Worm (Caenorhabditis elegans) whole organism, early embryonic: ENCODE results near the gene ZK1248.11.

Experiments
- B0310.2 ChIP-seq: sonication (generic microtip); optimal IDR thresholded peaks from 2 replicates; lab custom pipeline; 2016; ENCODE audit warnings: mild to moderate bottlenecking, missing genetic modification characterization, missing compliant biosample characterization
- F13C5.2 ChIP-seq: sonication (generic microtip); optimal IDR thresholded peaks from 2 replicates; lab custom pipeline; 2017; ENCODE audit warnings: mild to moderate bottlenecking, missing genetic modification characterization, inconsistent platforms, missing compliant biosample characterization
- aly-1 ChIP-seq: sonication (generic microtip); optimal IDR thresholded peaks from 2 replicates; lab custom pipeline; 2016; ENCODE audit warnings: missing genetic modification characterization, missing compliant biosample characterization
- ama-1 ChIP-seq: fragments of 150-350 bp; optimal IDR thresholded peaks from 2 replicates; lab custom pipeline; 2014
- ceh-13 ChIP-seq: fragments of 200-800 bp; sonication (Bioruptor generic); optimal IDR thresholded peaks from 2 replicates; lab custom pipeline; 2018; ENCODE audit warnings: mild to moderate bottlenecking, missing genetic modification characterization, missing compliant biosample characterization
- ceh-36 ChIP-seq: sonication (generic microtip); optimal IDR thresholded peaks from 2 replicates; lab custom pipeline; 2016; ENCODE audit warnings: missing genetic modification characterization, inconsistent platforms, missing compliant biosample characterization
- ets-7 ChIP-seq: sonication (generic microtip); optimal IDR thresholded peaks from 2 replicates; lab custom pipeline; 2016; ENCODE audit warnings: missing genotype, missing genetic modification characterization, missing compliant biosample characterization
- flt-1 ChIP-seq: fragments of 200-800 bp; sonication (Bioruptor generic); IDR thresholded peaks from 2 replicates; pipeline ENCODE4 v1.3.6; 2022; ENCODE audit warnings: missing genetic modification characterization, missing compliant biosample characterization
- hmbx-1 ChIP-seq: sonication (generic microtip); optimal IDR thresholded peaks from 2 replicates; lab custom pipeline; 2016; ENCODE audit warnings: mild to moderate bottlenecking, missing genetic modification characterization, missing compliant biosample characterization
- hmg-4 ChIP-seq: fragments of 200-800 bp; sonication (Bioruptor generic); optimal IDR thresholded peaks from 2 replicates; lab custom pipeline; 2018; ENCODE audit warnings: mild to moderate bottlenecking, missing genetic modification characterization, missing compliant biosample characterization
- hnd-1 ChIP-seq: sonication (generic microtip); optimal IDR thresholded peaks from 2 replicates; lab custom pipeline; 2016; ENCODE audit warnings: missing genetic modification characterization, missing compliant biosample characterization
- pes-1 ChIP-seq: fragments of 200-800 bp; sonication (Bioruptor generic); IDR thresholded peaks from 2 replicates; pipeline ENCODE4 v1.3.6; 2022; ENCODE audit warnings: missing genetic modification reagents, missing genetic modification characterization, missing compliant biosample characterization
- scrt-1 ChIP-seq: fragments of 200-800 bp; sonication (Bioruptor generic); IDR thresholded peaks from 2 replicates; pipeline ENCODE4 v1.3.6; 2022; ENCODE audit warnings: missing genetic modification characterization, missing compliant biosample characterization
- sea-1 ChIP-seq: fragments of 200-800 bp; sonication (Bioruptor generic); conservative IDR thresholded peaks from 2 replicates; pipeline ENCODE4 v1.3.6; 2022; ENCODE audit warnings: missing genetic modification characterization, missing compliant biosample characterization
- tbx-11 ChIP-seq: fragments of 200-800 bp; sonication (Bioruptor generic); IDR thresholded peaks from 2 replicates; pipeline ENCODE4 v1.3.6; 2022; ENCODE audit warnings: missing genetic modification characterization, missing compliant biosample characterization
- tbx-37 ChIP-seq: fragments of 200-800 bp; sonication (Bioruptor generic); conservative IDR thresholded peaks from 2 replicates; pipeline ENCODE4 v1.3.6; 2022; ENCODE audit warnings: missing genetic modification reagents, missing genetic modification characterization, missing compliant biosample characterization
- tra-4 ChIP-seq: sonication (generic microtip); optimal IDR thresholded peaks from 2 replicates; lab custom pipeline; 2017; ENCODE audit warnings: missing genetic modification characterization, missing compliant biosample characterization

The ZK1248.11 gene

DNA sequence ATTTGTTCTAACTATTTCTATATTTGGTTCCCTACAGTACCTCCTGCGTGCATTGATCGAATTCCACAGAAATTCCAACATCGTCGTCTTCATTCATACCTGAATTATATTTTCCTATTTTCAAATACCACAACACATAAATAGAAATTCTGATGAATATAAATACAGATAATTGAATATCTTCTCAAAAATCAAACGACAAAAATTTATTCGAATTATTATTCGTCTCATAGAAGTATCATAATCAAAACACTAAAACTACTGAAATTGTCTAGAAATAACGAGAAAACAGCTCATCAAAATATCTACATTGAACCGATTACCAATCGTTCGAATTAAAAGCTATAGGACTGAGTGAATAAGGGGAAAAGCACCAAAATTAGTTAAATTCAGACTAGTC, 4.8 kb upstream of the ZK1248.11 start, which contains the start of gene gtap-1:
gtap-1 (minus strand) TSS at position 101 of the 400 bp plus-strand sequence.
- no peak for TF ChIP-seq ets-7 (tag; lab: Kevin White, UChicago)
- TF ChIP-seq aly-1 (tag; lab: Kevin White, UChicago), result no peak
- TF ChIP-seq tra-4 (tag; lab: Kevin White, UChicago), result no peak
- no peak for TF ChIP-seq hmbx-1 (tag; lab: Kevin White, UChicago)
- no peak for TF ChIP-seq pes-1 (GFP tag; lab: Robert Waterston, UW)
- TF ChIP-seq B0310.2 (tag; lab: Kevin White, UChicago), result no peak
- no peak for TF ChIP-seq hnd-1 (tag; lab: Kevin White, UChicago)
- no peak for TF ChIP-seq scrt-1 (GFP tag; lab: Robert Waterston, UW)
- TF ChIP-seq ceh-36 (tag; lab: Kevin White, UChicago), result no peak
- TF ChIP-seq tbx-37 (GFP tag; lab: Robert Waterston, UW), result no peak
- TF ChIP-seq hmg-4 (GFP tag; lab: Kevin White, UChicago), result no peak
- no peak for TF ChIP-seq sea-1 (GFP tag; lab: Robert Waterston, UW)
- TF ChIP-seq F13C5.2 (tag; lab: Kevin White, UChicago), result no peak
- no peak for TF ChIP-seq flt-1 (GFP tag; lab: Robert Waterston, UW)
- TF ChIP-seq tbx-11, result no peak
- TF ChIP-seq ceh-13, result no peak
- TF ChIP-seq ama-1 (lab: Kevin White, UChicago), result no peak

DNA sequence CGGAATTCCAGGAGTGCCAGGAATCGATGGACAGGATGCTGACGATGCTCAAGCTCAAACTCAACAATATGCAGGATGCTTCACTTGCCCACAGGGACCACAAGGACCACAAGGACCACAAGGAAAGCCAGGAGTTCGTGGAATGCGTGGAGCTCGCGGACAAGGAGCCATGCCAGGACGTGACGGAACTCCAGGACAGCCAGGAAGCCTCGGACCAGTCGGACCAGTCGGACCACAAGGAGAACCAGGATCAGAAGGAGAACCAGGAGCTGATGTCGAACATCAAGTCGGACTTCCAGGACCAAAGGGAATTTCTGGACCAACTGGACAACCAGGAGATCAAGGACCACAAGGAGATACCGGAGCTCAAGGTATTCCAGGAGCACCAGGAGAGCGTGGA, 3.0 kb upstream of the ZK1248.11 start:
- no peak for TF ChIP-seq hnd-1 (tag; lab: Kevin White, UChicago)
- TF ChIP-seq ama-1 (lab: Kevin White, UChicago), result no peak
- no peak for TF ChIP-seq tbx-11
- no peak for TF ChIP-seq aly-1 (tag; lab: Kevin White, UChicago)
- no peak for TF ChIP-seq ceh-36 (tag; lab: Kevin White, UChicago)
- TF ChIP-seq tbx-37 (GFP tag; lab: Robert Waterston, UW), result no peak
- no peak for TF ChIP-seq sea-1 (GFP tag; lab: Robert Waterston, UW)
- no peak for TF ChIP-seq tra-4 (tag; lab: Kevin White, UChicago)
- TF ChIP-seq ets-7 (tag; lab: Kevin White, UChicago), result no peak
- no peak for TF ChIP-seq hmg-4 (GFP tag; lab: Kevin White, UChicago)
- TF ChIP-seq F13C5.2 (tag; lab: Kevin White, UChicago), result no peak
- TF ChIP-seq hmbx-1 (tag; lab: Kevin White, UChicago), result no peak
- no peak for TF ChIP-seq ceh-13
- no peak for TF ChIP-seq flt-1 (GFP tag; lab: Robert Waterston, UW)

DNA sequence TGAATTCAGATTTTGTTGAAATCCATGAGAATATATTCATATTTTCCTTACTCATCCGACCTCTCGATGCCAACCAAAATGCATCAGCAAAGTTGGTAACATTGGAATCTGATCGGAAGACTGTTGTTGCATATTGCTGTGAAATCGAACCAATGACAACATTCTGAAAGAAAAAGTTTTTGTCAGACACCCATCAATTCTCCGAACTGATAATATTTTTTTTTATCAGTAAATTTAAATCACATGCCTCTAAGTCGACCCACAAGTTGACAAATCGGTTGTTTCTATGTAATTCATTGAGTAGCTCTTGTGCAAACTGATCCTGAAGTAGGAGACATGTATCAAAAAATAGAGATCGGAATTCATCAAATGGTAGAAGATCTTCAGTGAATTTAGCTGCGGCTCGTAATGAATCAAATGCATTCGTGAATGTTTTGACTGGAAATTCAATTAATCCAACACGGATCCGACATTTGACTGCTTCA, 1.6 kb upstream of the ZK1248.11 start, which contains the start of gene col-74:
col-74 (plus strand) TSS at position 435 of the 485 bp plus-strand sequence.
- TF ChIP-seq tra-4 (tag; lab: Kevin White, UChicago) (no peak), aly-1 (tag; lab: Kevin White, UChicago) (no peak), sea-1 (GFP tag; lab: Robert Waterston, UW) (no peak), pes-1 (GFP tag; lab: Robert Waterston, UW) (no peak), tbx-11 (no peak), ceh-36 (tag; lab: Kevin White, UChicago) (no peak), hmbx-1 (tag; lab: Kevin White, UChicago) (no peak), ets-7 (tag; lab: Kevin White, UChicago) (no peak), ceh-13 (no peak)

DNA sequence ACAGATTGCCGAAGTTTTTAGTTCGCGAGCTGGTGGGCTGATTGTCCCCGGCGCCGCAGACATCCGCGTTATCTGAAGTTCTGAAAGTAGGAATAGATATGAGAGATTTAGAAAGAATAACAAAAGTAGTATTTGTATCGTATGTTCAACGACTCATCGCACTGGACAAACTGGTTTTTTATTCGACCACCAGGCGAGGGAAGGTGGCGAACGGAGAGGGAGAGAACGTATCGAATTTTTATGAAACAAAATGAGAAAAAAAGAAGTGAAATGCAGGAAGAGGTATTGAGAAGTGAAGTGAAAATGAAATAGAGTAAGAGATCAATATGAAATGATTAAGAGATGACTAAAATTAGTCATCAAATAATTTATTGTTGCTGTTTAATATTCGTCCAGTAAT, 1.0 kb downstream of the ZK1248.11 start, which contains the start of gene tbc-2:
tbc-2 (minus strand) TSS at position 80 of the 400 bp plus-strand sequence.
- TF ChIP-seq ceh-13, result no peak
- no peak for TF ChIP-seq tra-4 (tag; lab: Kevin White, UChicago)
- no peak for TF ChIP-seq ets-7 (tag; lab: Kevin White, UChicago)
- TF ChIP-seq tbx-11, result no peak
- no peak for TF ChIP-seq tbx-37 (GFP tag; lab: Robert Waterston, UW)
- no peak for TF ChIP-seq flt-1 (GFP tag; lab: Robert Waterston, UW)
- TF ChIP-seq pes-1 (GFP tag; lab: Robert Waterston, UW), result no peak
- TF ChIP-seq B0310.2 (tag; lab: Kevin White, UChicago), result no peak
- no peak for TF ChIP-seq hmg-4 (GFP tag; lab: Kevin White, UChicago)
- TF ChIP-seq aly-1 (tag; lab: Kevin White, UChicago), result no peak
- TF ChIP-seq hmbx-1 (tag; lab: Kevin White, UChicago), result no peak
- no peak for TF ChIP-seq ceh-36 (tag; lab: Kevin White, UChicago)
- TF ChIP-seq sea-1 (GFP tag; lab: Robert Waterston, UW), result no peak
- TF ChIP-seq ama-1 (lab: Kevin White, UChicago), result no peak
- TF ChIP-seq hnd-1 (tag; lab: Kevin White, UChicago), result no peak

DNA sequence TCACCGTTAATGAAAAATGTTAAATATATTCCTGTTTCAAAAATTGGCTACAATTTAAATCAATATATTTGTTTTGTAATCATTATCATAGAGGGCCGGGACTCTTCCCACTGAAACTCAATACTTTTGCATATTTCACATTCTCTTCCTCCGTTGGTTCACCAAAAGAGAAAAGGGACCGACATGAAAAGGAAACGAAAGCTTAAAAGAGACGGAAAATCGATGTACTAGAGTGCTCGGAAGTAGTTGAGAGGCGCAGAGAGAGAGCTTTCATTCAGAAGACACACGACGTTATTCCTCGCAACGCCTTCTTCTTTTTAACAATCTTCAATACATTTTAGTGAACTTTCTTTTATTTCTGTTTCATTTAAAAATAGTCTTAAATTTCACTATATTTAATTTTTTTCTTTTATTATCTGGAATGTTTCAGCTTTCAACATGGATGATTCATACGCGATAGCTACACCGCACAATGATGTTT, 8.1 kb downstream of the ZK1248.11 start, which contains the start of gene ehs-1:
ehs-1 (plus strand) TSS at position 431 of the 481 bp plus-strand sequence.
- TF ChIP-seq ama-1 (lab: Kevin White, UChicago) (no peak), hmbx-1 (tag; lab: Kevin White, UChicago) (no peak), F13C5.2 (tag; lab: Kevin White, UChicago) (no peak), ceh-13 (no peak), scrt-1 (GFP tag; lab: Robert Waterston, UW) (no peak), ceh-36 (tag; lab: Kevin White, UChicago) (no peak), hmg-4 (GFP tag; lab: Kevin White, UChicago) (no peak), tbx-11 (no peak), tbx-37 (GFP tag; lab: Robert Waterston, UW) (no peak), sea-1 (GFP tag; lab: Robert Waterston, UW) (no peak), pes-1 (GFP tag; lab: Robert Waterston, UW) (no peak), aly-1 (tag; lab: Kevin White, UChicago) (no peak), flt-1 (GFP tag; lab: Robert Waterston, UW) (no peak), hnd-1 (tag; lab: Kevin White, UChicago) (no peak)

DNA sequence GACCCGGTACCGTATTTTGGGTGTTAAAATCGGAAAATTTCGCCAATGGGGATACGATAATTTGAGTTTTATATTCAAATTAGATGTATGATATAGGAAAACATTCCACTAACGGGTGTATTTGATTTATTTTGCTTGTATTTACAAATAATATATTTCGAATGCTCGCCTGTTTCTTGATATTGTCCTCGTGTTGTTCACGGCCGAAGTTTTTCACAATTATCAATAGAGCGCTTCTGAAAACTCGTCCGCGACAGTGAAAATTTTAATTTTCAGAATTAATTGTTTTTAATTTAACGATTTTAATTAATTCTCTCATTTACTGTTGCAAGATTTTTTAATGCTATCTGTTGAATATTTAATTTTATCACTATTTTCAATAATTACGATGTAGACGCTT, 8.7 kb downstream of the ZK1248.11 start:
- TF ChIP-seq ama-1 (lab: Kevin White, UChicago) (no peak), hmg-4 (GFP tag; lab: Kevin White, UChicago) (no peak), tbx-11 (no peak), scrt-1 (GFP tag; lab: Robert Waterston, UW) (no peak), tbx-37 (GFP tag; lab: Robert Waterston, UW) (no peak), pes-1 (GFP tag; lab: Robert Waterston, UW) (no peak), aly-1 (tag; lab: Kevin White, UChicago) (no peak), tra-4 (tag; lab: Kevin White, UChicago) (no peak), F13C5.2 (tag; lab: Kevin White, UChicago) (no peak), flt-1 (GFP tag; lab: Robert Waterston, UW) (no peak)
